Fruit fly (Drosophila melanogaster): ENCODE data around the gene CG7829.

CG7829 gene

DNA sequence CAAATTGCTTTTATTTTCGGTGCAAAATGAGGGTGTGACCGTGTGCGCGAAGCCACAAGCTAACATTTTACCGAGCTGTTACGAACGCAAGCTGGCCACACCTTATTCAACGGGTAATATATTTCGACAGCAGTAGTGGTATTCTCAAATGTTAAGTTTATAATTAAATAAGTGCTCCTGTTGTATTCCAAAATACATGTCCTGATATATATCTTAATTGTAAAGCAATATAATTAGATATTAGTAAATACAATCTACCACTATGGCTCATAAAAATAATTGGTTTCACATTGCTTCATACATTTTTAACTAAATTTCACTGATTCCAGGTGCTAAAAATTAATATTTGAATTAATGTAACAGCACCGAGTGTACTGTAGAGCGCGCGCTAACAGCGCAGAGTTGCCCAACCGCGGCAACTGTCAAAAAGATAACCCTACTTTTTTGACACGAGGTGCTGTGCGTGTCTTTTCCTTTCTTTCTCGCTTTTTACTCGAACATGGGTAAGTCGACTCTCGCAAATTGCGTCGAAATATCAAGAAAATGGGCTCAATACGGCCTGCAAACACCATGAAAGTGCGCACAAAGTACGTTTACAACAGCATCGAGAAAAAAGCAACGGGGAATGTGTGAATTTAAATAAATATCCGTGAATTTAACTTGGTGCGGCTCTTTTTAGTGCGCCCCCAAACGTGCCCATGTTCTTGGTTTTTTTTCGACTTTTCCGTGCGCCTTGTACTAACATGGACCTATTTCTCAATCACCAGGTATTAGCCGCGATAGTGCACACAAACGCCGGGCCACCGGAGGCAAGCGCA is 44.1 kb upstream of the CG7829 start, which contains the start of the genes CG15514 and RpS8 (continued):
- TF ChIP-seq unpg (GFP tag; optimal IDR thresholded peaks at IDR 0.05) (peak; percentile 54), lbe (GFP tag; optimal IDR thresholded peaks at IDR 0.05) (no peak), CrebB (tag; optimal IDR thresholded peaks at IDR 0.05) (no peak), HmgD (GFP tag; optimal IDR thresholded peaks at IDR 0.05) (no peak), CG1832 (GFP tag; optimal IDR thresholded peaks at IDR 0.05) (no peak), CG12391 (tag; optimal IDR thresholded peaks at IDR 0.05) (peak; percentile 74), CG43689 (GFP tag; IDR thresholded peaks at IDR 0.05) (no peak), zf30C (GFP tag; optimal IDR thresholded peaks at IDR 0.05) (peak; percentile 14), tna (GFP tag; IDR thresholded peaks at IDR 0.05; ENCODE audit: partially characterized antibody) (no peak), Max (GFP tag; optimal IDR thresholded peaks at IDR 0.05) (peak; percentile 94), CG15011 (GFP tag; optimal IDR thresholded peaks at IDR 0.05) (no peak), NC2β (GFP tag; optimal IDR thresholded peaks at IDR 0.05) (peak; percentile 93), E2f2 (GFP tag; IDR thresholded peaks at IDR 0.05) (peak; percentile 72), vfl (GFP tag; optimal IDR thresholded peaks at IDR 0.05) (no peak), CG4730 (GFP tag; IDR thresholded peaks at IDR 0.05) (no peak), CG12299 (tag; optimal IDR thresholded peaks at IDR 0.05) (peak; percentile 45), sisA (GFP tag; IDR thresholded peaks at IDR 0.05) (peak; percentile 7; the same call in 1 of the 2 replicates), grn (GFP tag; optimal IDR thresholded peaks at IDR 0.05) (no peak), CG11723 (GFP tag; optimal IDR thresholded peaks at IDR 0.05) (peak; percentile 48), Sry-δ (GFP tag; optimal IDR thresholded peaks at IDR 0.05) (no peak), Bdp1 (GFP tag; optimal IDR thresholded peaks at IDR 0.05) (no peak), cwo (GFP tag; optimal IDR thresholded peaks at IDR 0.05) (peak; percentile 33), YL-1 (GFP tag; optimal IDR thresholded peaks at IDR 0.05) (peak; percentile 96), CG30020 (tag; optimal IDR thresholded peaks at IDR 0.05) (peak; percentile 72), maf-S (GFP tag; optimal IDR thresholded peaks at IDR 0.05) (no peak), CG11456 (GFP tag; IDR thresholded peaks at IDR 0.05) (peak; percentile 63; the same call in 1 of the 3 replicates), Scr (GFP tag; IDR thresholded peaks at IDR 0.05; ENCODE audit: partially characterized antibody) (no peak), CG3726 (GFP tag; IDR thresholded peaks at IDR 0.05) (no peak), corto (GFP tag; optimal IDR thresholded peaks at IDR 0.05) (no peak), CG14710 (tag; optimal IDR thresholded peaks at IDR 0.05) (peak; percentile 78), tio (GFP tag; optimal IDR thresholded peaks at IDR 0.05) (no peak), Bteb2 (GFP tag; optimal IDR thresholded peaks at IDR 0.05) (no peak), CG6654 (GFP tag; optimal IDR thresholded peaks at IDR 0.05) (peak; percentile 19), org-1 (GFP tag; optimal IDR thresholded peaks at IDR 0.05) (peak; percentile 44), Atf6 (GFP tag; IDR thresholded peaks at IDR 0.05) (peak; percentile 65), CG11696 (GFP tag; IDR thresholded peaks at IDR 0.05) (no peak), CG10654 (GFP tag; optimal IDR thresholded peaks at IDR 0.05) (peak; percentile 51), repo (GFP tag; optimal IDR thresholded peaks at IDR 0.05) (no peak), CG34376 (GFP tag; optimal IDR thresholded peaks at IDR 0.05) (peak; percentile 76), BEAF-32 (GFP tag; optimal IDR thresholded peaks at IDR 0.05) (peak; percentile 52), tll (GFP tag; optimal IDR thresholded peaks at IDR 0.05) (no peak), CG4404 (GFP tag; IDR thresholded peaks at IDR 0.05) (no peak), Trl (optimal IDR thresholded peaks at IDR 0.05) (no peak), Trl (GFP tag; optimal IDR thresholded peaks at IDR 0.05) (peak; percentile 41), GATAe (GFP tag; conservative IDR thresholded peaks at IDR 0.05) (no peak), scrt (GFP tag; optimal IDR thresholded peaks at IDR 0.05) (peak; percentile 51), wek (GFP tag; optimal IDR thresholded peaks at IDR 0.05) (peak; percentile 90), CG11247 (GFP tag; IDR thresholded peaks at IDR 0.05) (0 out of 2 replicates have a peak, but pooled peaks have one; percentile 28), Xbp1 (GFP tag; optimal IDR thresholded peaks at IDR 0.05) (peak; percentile 64)

All from whole organism, embryonic.